Worm (Caenorhabditis elegans): ENCODE data around the gene prx-3.

The prx-3 gene

ce11 chrX:6087676-6088075 is 25.0 kb downstream of the prx-3 start, which contains the start of gene C45B2.8:
Gene C45B2.8, plus strand, starts transcription at chrX:6087976.
- no peak for TF ChIP-seq W03F9.2 (tag; optimal IDR thresholded peaks at IDR 0.05)
- TF ChIP-seq him-1 (tag; optimal IDR thresholded peaks at IDR 0.05), result no peak
- no peak for TF ChIP-seq dao-5 (tag; optimal IDR thresholded peaks at IDR 0.05)

ce11 chrX:6085824-6086223 is 26.9 kb downstream of the prx-3 start, which contains the start of gene C45B2.1:
Gene C45B2.1, plus strand, starts transcription at chrX:6086124.
- no peak for TF ChIP-seq him-1 (tag; optimal IDR thresholded peaks at IDR 0.05)
- TF ChIP-seq W03F9.2 (tag; optimal IDR thresholded peaks at IDR 0.05), result no peak
- TF ChIP-seq dao-5 (tag; optimal IDR thresholded peaks at IDR 0.05), result no peak

ce11 chrX:6084439-6084838 is 28.3 kb downstream of the prx-3 start, which contains the start of gene C45B2.2:
Gene C45B2.2, plus strand, starts transcription at chrX:6084739.
- TF ChIP-seq W03F9.2 (tag; optimal IDR thresholded peaks at IDR 0.05), result no peak
- no peak for TF ChIP-seq him-1 (tag; optimal IDR thresholded peaks at IDR 0.05)
- TF ChIP-seq dao-5 (tag; optimal IDR thresholded peaks at IDR 0.05), result no peak

- no peak for TF ChIP-seq him-1 (tag; optimal IDR thresholded peaks at IDR 0.05)
- no peak for TF ChIP-seq W03F9.2 (tag; optimal IDR thresholded peaks at IDR 0.05)
- TF ChIP-seq dao-5 (tag; optimal IDR thresholded peaks at IDR 0.05), result no peak
Observed at ce11 chrX:6082660-6083059, 30.1 kb downstream of the prx-3 start, which contains the start of gene C45B2.3. Gene C45B2.3, plus strand, starts transcription at chrX:6082960.

ce11 chrX:6081793-6082192 is 30.9 kb downstream of the prx-3 start:
- TF ChIP-seq him-1 (tag; optimal IDR thresholded peaks at IDR 0.05) (no peak), dao-5 (tag; optimal IDR thresholded peaks at IDR 0.05) (no peak), W03F9.2 (tag; optimal IDR thresholded peaks at IDR 0.05) (no peak)

- no peak for TF ChIP-seq him-1 (tag; optimal IDR thresholded peaks at IDR 0.05)
- TF ChIP-seq W03F9.2 (tag; optimal IDR thresholded peaks at IDR 0.05), result no peak
- no peak for TF ChIP-seq dao-5 (tag; optimal IDR thresholded peaks at IDR 0.05)
Observed at ce11 chrX:6075209-6075608, 37.5 kb downstream of the prx-3 start, which contains the start of gene lgc-58. Gene lgc-58, plus strand, starts transcription at chrX:6075509.

- TF ChIP-seq him-1 (tag; optimal IDR thresholded peaks at IDR 0.05) (no peak), dao-5 (tag; optimal IDR thresholded peaks at IDR 0.05) (no peak)
Observed at ce11 chrX:6066618-6067017, 46.1 kb downstream of the prx-3 start.

ce11 chrX:6065936-6066452 is 46.7 kb downstream of the prx-3 start, which contains the start of gene ptr-4:
Gene ptr-4, minus strand, starts transcription at chrX:6065986.
- no peak for TF ChIP-seq W03F9.2 (tag; optimal IDR thresholded peaks at IDR 0.05)
- no peak for TF ChIP-seq dao-5 (tag; optimal IDR thresholded peaks at IDR 0.05)
- no peak for TF ChIP-seq him-1 (tag; optimal IDR thresholded peaks at IDR 0.05)

- no peak for TF ChIP-seq him-1 (tag; optimal IDR thresholded peaks at IDR 0.05)
- no peak for TF ChIP-seq W03F9.2 (tag; optimal IDR thresholded peaks at IDR 0.05)
- TF ChIP-seq dao-5 (tag; optimal IDR thresholded peaks at IDR 0.05), result no peak
Observed at ce11 chrX:6064385-6064784, 48.3 kb downstream of the prx-3 start.

Data from whole organism, L4/young adult.